Worm (Caenorhabditis elegans): ENCODE data around the gene kvs-1.

Gene kvs-1

DNA sequence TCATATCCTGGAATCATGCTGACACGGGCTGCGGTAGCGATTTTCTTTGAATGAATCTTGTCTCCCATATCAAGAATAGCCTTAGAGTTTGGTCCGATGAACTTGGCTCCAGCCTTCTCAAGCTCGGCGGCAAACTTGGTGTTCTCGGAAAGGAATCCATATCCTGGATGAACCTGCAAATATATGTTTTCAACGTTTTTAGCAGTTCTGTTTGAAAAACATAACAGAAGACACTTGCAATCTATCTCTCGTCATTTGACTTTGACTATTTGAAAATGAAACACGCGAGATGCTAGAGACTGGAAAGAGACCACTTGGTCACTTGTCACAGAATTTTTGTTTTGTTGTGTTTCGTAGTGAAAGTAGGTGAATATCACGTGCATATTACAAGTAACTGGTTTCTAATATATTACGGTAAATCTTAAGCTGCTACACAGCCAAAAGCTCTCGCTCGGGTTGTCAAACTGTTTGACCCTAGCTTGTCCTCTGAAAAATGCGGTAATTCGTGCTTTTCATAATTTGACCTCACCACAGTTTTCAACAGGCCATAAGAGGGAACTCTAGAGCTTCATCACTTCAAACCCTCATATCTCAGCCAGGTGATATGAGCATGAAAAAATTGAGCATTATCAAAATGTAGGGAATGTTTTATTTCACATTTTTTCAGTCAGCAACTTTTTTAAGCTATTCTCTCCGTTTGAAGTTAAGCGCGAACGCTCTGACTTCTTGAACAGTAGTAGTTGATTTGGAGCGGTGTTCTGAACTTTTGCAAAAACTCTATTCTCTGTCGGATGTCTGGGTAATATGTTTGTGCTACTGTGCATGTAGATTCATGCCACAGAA lies 47.1 kb downstream of the kvs-1 start (continued):
- TF ChIP-seq egl-27 (tag; optimal IDR thresholded peaks at IDR 0.05) = no peak
- no peak for TF ChIP-seq unc-62 (GFP tag; optimal IDR thresholded peaks at IDR 0.05)
- no peak for TF ChIP-seq jun-1 (tag; optimal IDR thresholded peaks at IDR 0.05)
- TF ChIP-seq efl-1 (optimal IDR thresholded peaks at IDR 0.05) = no peak
- TF ChIP-seq efl-1 (GFP tag; optimal IDR thresholded peaks at IDR 0.05 in 1 of 2) = peak in 1 of 2 experiments; percentile 91
- TF ChIP-seq ets-5 (GFP tag; IDR thresholded peaks at IDR 0.05) = no peak
- no peak for TF ChIP-seq pax-3 (tag; optimal IDR thresholded peaks at IDR 0.05)
- TF ChIP-seq mab-9 (GFP tag; IDR thresholded peaks at IDR 0.05) = no peak
- no peak for TF ChIP-seq tlp-1 (tag; optimal IDR thresholded peaks at IDR 0.05)
- TF ChIP-seq sox-4 (tag; optimal IDR thresholded peaks at IDR 0.05) = no peak
- TF ChIP-seq mdl-1 (tag; optimal IDR thresholded peaks at IDR 0.05) = peak in 1 of 2 experiments; percentile 53
- TF ChIP-seq ceh-90 (tag; optimal IDR thresholded peaks at IDR 0.05) = no peak
- peak; percentile 74 for TF ChIP-seq snu-23 (GFP tag; optimal IDR thresholded peaks at IDR 0.05)
- no peak for TF ChIP-seq C04F5.9 (tag; optimal IDR thresholded peaks at IDR 0.05)
- TF ChIP-seq nhr-28 (tag; optimal IDR thresholded peaks at IDR 0.05) = no peak
- no peak for TF ChIP-seq elt-2 (tag; optimal IDR thresholded peaks at IDR 0.05)
- no peak for TF ChIP-seq hpl-2 (GFP tag; optimal IDR thresholded peaks at IDR 0.05)
- TF ChIP-seq F16B12.6 (tag; optimal IDR thresholded peaks at IDR 0.05) = no peak
- no peak for TF ChIP-seq hlh-4 (tag; optimal IDR thresholded peaks at IDR 0.05)
- TF ChIP-seq aly-2 (tag; optimal IDR thresholded peaks at IDR 0.05) = no peak
- no peak for TF ChIP-seq fkh-10 (GFP tag; optimal IDR thresholded peaks at IDR 0.05)
- TF ChIP-seq blmp-1 (tag; optimal IDR thresholded peaks at IDR 0.05) = no peak
- no peak for TF ChIP-seq nhr-84 (tag; optimal IDR thresholded peaks at IDR 0.05)
- peak; percentile 59 for TF ChIP-seq lin-14 (GFP tag; optimal IDR thresholded peaks at IDR 0.05)
- TF ChIP-seq rnt-1 (tag; optimal IDR thresholded peaks at IDR 0.05) = no peak
- TF ChIP-seq dpl-1 (GFP tag; optimal IDR thresholded peaks at IDR 0.05) = no peak
- TF ChIP-seq mep-1 (tag; optimal IDR thresholded peaks at IDR 0.05) = peak; percentile 17
- no peak for TF ChIP-seq nhr-11 (tag; optimal IDR thresholded peaks at IDR 0.05)
- peak in 2 of 6 experiments; percentile 24 to 30 for TF ChIP-seq elt-3 (tag; optimal IDR thresholded peaks at IDR 0.05)
- no peak for TF ChIP-seq irx-1 (tag; optimal IDR thresholded peaks at IDR 0.05)
- peak in 1 of 2 experiments; percentile 60 for TF ChIP-seq lin-35 (GFP tag; optimal IDR thresholded peaks at IDR 0.05)
- TF ChIP-seq vab-15 (tag; optimal IDR thresholded peaks at IDR 0.05) = no peak
- TF ChIP-seq nhr-20 (tag; optimal IDR thresholded peaks at IDR 0.05) = peak; percentile 75
- TF ChIP-seq nhr-77 (tag; optimal IDR thresholded peaks at IDR 0.05) = no peak
- no peak for TF ChIP-seq ceh-88 (GFP tag; IDR thresholded peaks at IDR 0.05)
- TF ChIP-seq lin-13 (GFP tag; optimal IDR thresholded peaks at IDR 0.05) = no peak
- no peak for TF ChIP-seq nhr-76 (tag; optimal IDR thresholded peaks at IDR 0.05)
- peak; percentile 25 for TF ChIP-seq ztf-4 (tag; optimal IDR thresholded peaks at IDR 0.05)
- no peak for TF ChIP-seq pag-3 (tag; optimal IDR thresholded peaks at IDR 0.05; ENCODE audit: borderline replicate concordance, insufficient read depth)
- TF ChIP-seq swsn-7 (tag; optimal IDR thresholded peaks at IDR 0.05) = peak; percentile 1
- TF ChIP-seq unc-130 (tag; optimal IDR thresholded peaks at IDR 0.05) = peak; percentile 29
- TF ChIP-seq unc-98 (GFP tag; IDR thresholded peaks at IDR 0.05) = no peak
- no peak for TF ChIP-seq egl-13 (tag; optimal IDR thresholded peaks at IDR 0.05)
- TF ChIP-seq xbp-1 (tag; optimal IDR thresholded peaks at IDR 0.05) = no peak
- no peak for TF ChIP-seq aha-1 (tag; optimal IDR thresholded peaks at IDR 0.05)
- no peak for TF ChIP-seq snpc-4 (tag; optimal IDR thresholded peaks at IDR 0.05)
- TF ChIP-seq nhr-237 (tag; optimal IDR thresholded peaks at IDR 0.05) = no peak
- peak; percentile 6 to 22 for TF ChIP-seq lsy-2 (tag; optimal IDR thresholded peaks at IDR 0.05)
- TF ChIP-seq zip-4 (GFP tag; optimal IDR thresholded peaks at IDR 0.05) = no peak
- no peak for TF ChIP-seq hlh-17 (GFP tag; optimal IDR thresholded peaks at IDR 0.05; ENCODE audit: borderline replicate concordance)
- no peak for TF ChIP-seq fkh-4 (tag; optimal IDR thresholded peaks at IDR 0.05; ENCODE audit: borderline replicate concordance)
- TF ChIP-seq ceh-63 (GFP tag; optimal IDR thresholded peaks at IDR 0.05) = no peak

Measured in whole organism, L1 larva.